Worm (Caenorhabditis elegans): Measurements from ENCODE around the gene Y57G11C.1130.

The Y57G11C.1130 gene

ce11 chrIV:14769218-14769835 is 13.0 kb upstream of the Y57G11C.1130 start, which contains the start of gene Y57G11C.43:
Y57G11C.43 (plus strand) TSS chrIV:14769441.
- TF ChIP-seq nhr-10 (tag; optimal IDR thresholded peaks at IDR 0.05) (no peak), unc-39 (tag; optimal IDR thresholded peaks at IDR 0.05) (no peak), lin-11 (tag; optimal IDR thresholded peaks at IDR 0.05) (no peak), nhr-11 (tag; optimal IDR thresholded peaks at IDR 0.05) (no peak), unc-55 (GFP tag; optimal IDR thresholded peaks at IDR 0.05) (no peak), nhr-77 (tag; optimal IDR thresholded peaks at IDR 0.05) (no peak), ama-1 (optimal IDR thresholded peaks at IDR 0.05) (no peak), ZK546.5 (tag; optimal IDR thresholded peaks at IDR 0.05) (no peak), ztf-4 (tag; optimal IDR thresholded peaks at IDR 0.05) (no peak), ztf-1 (GFP tag; conservative IDR thresholded peaks at IDR 0.05) (no peak), ztf-11 (tag; optimal IDR thresholded peaks at IDR 0.05) (no peak), nhr-23 (tag; optimal IDR thresholded peaks at IDR 0.05) (no peak), mdl-1 (tag; optimal IDR thresholded peaks at IDR 0.05) (no peak), unc-62 (GFP tag; optimal IDR thresholded peaks at IDR 0.05) (no peak)

- no peak for TF ChIP-seq peb-1 (tag; optimal IDR thresholded peaks at IDR 0.05)
- TF ChIP-seq crh-2 (tag; optimal IDR thresholded peaks at IDR 0.05), result no peak
- TF ChIP-seq mdl-1 (tag; optimal IDR thresholded peaks at IDR 0.05), result no peak
- TF ChIP-seq Y55F3AM.14 (GFP tag; optimal IDR thresholded peaks at IDR 0.05), result no peak
- TF ChIP-seq nhr-237 (tag; optimal IDR thresholded peaks at IDR 0.05), result no peak
- TF ChIP-seq blmp-1 (tag; optimal IDR thresholded peaks at IDR 0.05; ENCODE audit: insufficient read depth), result no peak
- TF ChIP-seq fos-1 (tag; optimal IDR thresholded peaks at IDR 0.05), result no peak
- no peak for TF ChIP-seq nhr-11 (tag; optimal IDR thresholded peaks at IDR 0.05)
- no peak for TF ChIP-seq C34F6.9 (tag; optimal IDR thresholded peaks at IDR 0.05)
- no peak for TF ChIP-seq nhr-12 (tag; optimal IDR thresholded peaks at IDR 0.05)
- TF ChIP-seq lin-39 (tag; optimal IDR thresholded peaks at IDR 0.05), result no peak
- no peak for TF ChIP-seq lsy-2 (tag; optimal IDR thresholded peaks at IDR 0.05)
- no peak for TF ChIP-seq egl-27 (tag; optimal IDR thresholded peaks at IDR 0.05)
- no peak for TF ChIP-seq R02D3.7 (tag; optimal IDR thresholded peaks at IDR 0.05)
- TF ChIP-seq unc-55 (GFP tag; optimal IDR thresholded peaks at IDR 0.05), result no peak
Observed at ce11 chrIV:14770663-14771062, 11.6 kb upstream of the Y57G11C.1130 start.

ce11 chrIV:14771325-14771724 is 11.0 kb upstream of the Y57G11C.1130 start, which contains the start of gene degl-1:
degl-1 (minus strand) TSS chrIV:14771425.
- TF ChIP-seq lin-11 (tag; optimal IDR thresholded peaks at IDR 0.05) (no peak), zag-1 (tag; optimal IDR thresholded peaks at IDR 0.05) (no peak), alr-1 (tag; optimal IDR thresholded peaks at IDR 0.05) (no peak)

ce11 chrIV:14773280-14774071 is 8.8 kb upstream of the Y57G11C.1130 start, which contains the start of gene Y57G11C.36:
Y57G11C.36 (minus strand) TSS chrIV:14773781.
- TF ChIP-seq alr-1 (tag; optimal IDR thresholded peaks at IDR 0.05) (no peak), Y55F3AM.14 (GFP tag; optimal IDR thresholded peaks at IDR 0.05) (no peak), nhr-10 (tag; optimal IDR thresholded peaks at IDR 0.05) (no peak), C34F6.9 (tag; optimal IDR thresholded peaks at IDR 0.05) (no peak), nhr-21 (tag; optimal IDR thresholded peaks at IDR 0.05) (no peak), zag-1 (tag; optimal IDR thresholded peaks at IDR 0.05) (no peak), dmd-4 (tag; optimal IDR thresholded peaks at IDR 0.05) (no peak), nhr-11 (tag; optimal IDR thresholded peaks at IDR 0.05) (no peak), ztf-4 (tag; optimal IDR thresholded peaks at IDR 0.05) (no peak), aly-2 (tag; optimal IDR thresholded peaks at IDR 0.05) (no peak), F13H6.1 (tag; optimal IDR thresholded peaks at IDR 0.05) (no peak), crh-2 (tag; optimal IDR thresholded peaks at IDR 0.05) (no peak), nhr-23 (tag; optimal IDR thresholded peaks at IDR 0.05) (no peak), lin-11 (tag; optimal IDR thresholded peaks at IDR 0.05) (no peak), ztf-1 (GFP tag; conservative IDR thresholded peaks at IDR 0.05) (no peak), sma-3 (GFP tag; optimal IDR thresholded peaks at IDR 0.05) (no peak), nhr-6 (tag; optimal IDR thresholded peaks at IDR 0.05) (no peak), gmeb-1 (tag; optimal IDR thresholded peaks at IDR 0.05) (no peak)

Data from whole organism, L2 larva.